Worm (Caenorhabditis elegans) whole organism, early embryonic: ENCODE results near the gene par-4.

Experiments used
- ama-1 ChIP-seq: fragments of 150-350 bp; optimal IDR thresholded peaks from 2 replicates; lab custom pipeline; 2014
- flt-1 ChIP-seq: fragments of 200-800 bp; sonication (Bioruptor generic); IDR thresholded peaks from 2 replicates; pipeline ENCODE4 v1.3.6; 2022; ENCODE audit warnings: missing genetic modification characterization, missing compliant biosample characterization
- pes-1 ChIP-seq: fragments of 200-800 bp; sonication (Bioruptor generic); IDR thresholded peaks from 2 replicates; pipeline ENCODE4 v1.3.6; 2022; ENCODE audit warnings: missing genetic modification reagents, missing genetic modification characterization, missing compliant biosample characterization

DNA sequence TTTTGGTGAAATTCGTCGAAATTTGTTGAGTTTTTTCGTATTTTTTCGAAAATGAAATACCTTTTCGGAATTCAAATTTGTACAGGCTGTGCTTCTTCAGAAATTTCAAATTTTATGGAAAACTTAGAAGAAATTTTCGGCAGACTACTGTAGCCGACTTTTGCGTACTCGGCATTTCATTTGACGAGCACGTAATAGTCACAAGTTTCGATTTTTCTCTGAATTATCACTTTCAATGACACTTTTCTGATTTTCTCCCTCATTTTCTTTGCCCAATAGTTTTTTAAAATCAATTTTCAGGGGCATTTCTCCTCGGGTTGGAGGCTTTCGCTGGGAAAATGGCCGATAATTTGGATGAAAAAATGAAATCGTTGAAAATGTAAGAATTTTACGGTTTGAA is 25.2 kb downstream of the par-4 start, which contains the start of gene fbxa-107:
- no peak for TF ChIP-seq ama-1
- no peak for TF ChIP-seq flt-1
- TF ChIP-seq pes-1 = no peak
